Fruit fly (Drosophila melanogaster): ENCODE results near the gene CG6013.

DNA sequence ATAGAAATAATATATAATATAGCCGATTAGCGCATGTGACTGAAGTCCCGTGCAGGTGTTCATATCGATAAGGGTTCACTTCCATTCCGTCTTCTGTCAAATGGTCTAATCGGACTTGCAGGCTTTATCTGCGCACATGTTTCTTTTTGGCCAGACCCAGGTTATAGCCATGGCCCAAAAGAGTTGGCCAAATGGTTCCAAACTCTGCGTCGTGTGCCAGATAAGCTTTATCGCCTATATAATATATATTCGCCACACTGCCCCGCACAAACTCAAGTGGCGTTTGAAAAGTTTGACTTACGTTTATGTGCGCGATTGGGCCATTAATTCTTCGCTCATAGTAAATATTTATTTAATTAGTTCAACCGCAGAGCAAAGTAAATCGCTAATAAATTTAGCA lies 19.9 kb downstream of the CG6013 start:
- no peak for TF ChIP-seq CG6854 (GFP tag; optimal IDR thresholded peaks at IDR 0.05)
- TF ChIP-seq CG34422 (GFP tag; IDR thresholded peaks at IDR 0.05) = no peak
- TF ChIP-seq CG2129 (GFP tag; IDR thresholded peaks at IDR 0.05; ENCODE audit: partially characterized antibody) = no peak
- no peak for TF ChIP-seq Nf-YC (tag; optimal IDR thresholded peaks at IDR 0.05)
- no peak for TF ChIP-seq CG17359 (tag; optimal IDR thresholded peaks at IDR 0.05)
- no peak for TF ChIP-seq oc (tag; optimal IDR thresholded peaks at IDR 0.05)
- no peak for TF ChIP-seq hbn (GFP tag; IDR thresholded peaks at IDR 0.05; ENCODE audit: partially characterized antibody)
- TF ChIP-seq Lpt (GFP tag; optimal IDR thresholded peaks at IDR 0.05) = no peak
- TF ChIP-seq CG17361 (GFP tag; IDR thresholded peaks at IDR 0.05) = no peak
- TF ChIP-seq CG13123 (GFP tag; optimal IDR thresholded peaks at IDR 0.05) = no peak
- no peak for TF ChIP-seq gem (tag; optimal IDR thresholded peaks at IDR 0.05)

Data from whole organism, embryonic.